Worm (Caenorhabditis elegans) whole organism, L4/young adult: ENCODE results near the gene igdb-1.
"Not testable (repeated sequence)": the region's sequence is repeated elsewhere in the genome, so short reads cannot be mapped to it uniquely, and the experiment has no call there.

Source experiments
- dao-5 ChIP-seq: sonication (generic microtip); optimal IDR thresholded peaks from 2 replicates; lab custom pipeline; 2016; ENCODE audit warnings: missing genotype, missing genetic modification characterization, moderate library complexity, missing compliant biosample characterization
- him-1 ChIP-seq: sonication (generic microtip); optimal IDR thresholded peaks from 2 replicates; lab custom pipeline; 2016; ENCODE audit warnings: missing genotype, missing genetic modification reagents, missing genetic modification characterization, missing compliant biosample characterization

DNA sequence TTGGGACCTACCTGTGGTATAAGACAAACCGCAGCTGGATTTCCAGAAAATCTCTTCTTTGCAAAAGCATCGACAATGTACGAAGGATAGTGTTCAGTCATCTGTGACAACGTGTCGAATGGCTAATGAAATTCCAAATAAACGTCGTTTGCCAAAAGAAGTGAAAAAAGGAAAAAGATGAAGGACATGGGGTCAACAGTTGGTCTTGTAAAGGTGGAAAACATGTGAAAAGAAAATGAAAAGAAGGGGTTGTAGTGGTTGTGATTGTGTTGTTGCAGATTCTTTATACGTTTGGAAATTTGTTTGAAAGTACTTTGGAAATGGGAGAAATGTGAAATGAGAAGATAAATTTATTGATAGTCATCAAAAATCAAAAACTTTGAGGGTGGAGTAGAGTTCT, 1.9 kb upstream of the igdb-1 start, which contains the start of gene T04A11.1:
- not testable (repeated sequence) for TF ChIP-seq him-1, dao-5 (tag; lab: Kevin White, UChicago)
